Fruit fly (Drosophila melanogaster): ENCODE results near the gene Srlp.
A peak's percentile ranks its signal among the peaks of the same experiment; 100 is the strongest.

Gene Srlp

dm6 chr3R:12459879-12460522 lies 26.1 kb downstream of the Srlp start, which contains the start of the genes CG5961 and Polr3C (continued):
- TF ChIP-seq CG13775 (GFP tag; optimal IDR thresholded peaks at IDR 0.05): no peak
- TF ChIP-seq CG3847 (GFP tag; IDR thresholded peaks at IDR 0.05): no peak
- no peak for TF ChIP-seq tap (tag; optimal IDR thresholded peaks at IDR 0.05)
- TF ChIP-seq CG8765 (GFP tag; IDR thresholded peaks at IDR 0.05): no peak
- TF ChIP-seq HLHmδ (GFP tag; optimal IDR thresholded peaks at IDR 0.05): no peak
- TF ChIP-seq Camta (GFP tag; optimal IDR thresholded peaks at IDR 0.05): no peak
- TF ChIP-seq unc-4 (GFP tag; IDR thresholded peaks at IDR 0.05; ENCODE audit: partially characterized antibody): peak; percentile 43; the same call in 1 of the 2 replicates
- no peak for TF ChIP-seq Ets65A (GFP tag)
- no peak for TF ChIP-seq CG12155 (GFP tag; optimal IDR thresholded peaks at IDR 0.05)
- no peak for TF ChIP-seq bsh (GFP tag; optimal IDR thresholded peaks at IDR 0.05)
- TF ChIP-seq CG10543 (GFP tag; optimal IDR thresholded peaks at IDR 0.05): no peak
- no peak for TF ChIP-seq h (optimal IDR thresholded peaks at IDR 0.05)
- TF ChIP-seq ci (GFP tag; IDR thresholded peaks at IDR 0.05): no peak
- TF ChIP-seq Chrac-16 (GFP tag; optimal IDR thresholded peaks at IDR 0.05): no peak
- TF ChIP-seq Sin3A (optimal IDR thresholded peaks at IDR 0.05): no peak
- TF ChIP-seq CG9876 (GFP tag; optimal IDR thresholded peaks at IDR 0.05): no peak
- no peak for TF ChIP-seq Mad (GFP tag; optimal IDR thresholded peaks at IDR 0.05)
- TF ChIP-seq D (optimal IDR thresholded peaks at IDR 0.05): no peak
- no peak for TF ChIP-seq D (GFP tag; optimal IDR thresholded peaks at IDR 0.05)
- TF ChIP-seq inv (GFP tag; IDR thresholded peaks at IDR 0.05; ENCODE audit: partially characterized antibody): no peak
- peak; percentile 42 for TF ChIP-seq nmo (GFP tag; optimal IDR thresholded peaks at IDR 0.05)
- TF ChIP-seq sima (GFP tag; optimal IDR thresholded peaks at IDR 0.05): no peak
- TF ChIP-seq p53 (GFP tag; optimal IDR thresholded peaks at IDR 0.05): no peak
- TF ChIP-seq Side (GFP tag; optimal IDR thresholded peaks at IDR 0.05): no peak
- TF ChIP-seq sens (GFP tag): peak; percentile 27
- TF ChIP-seq pan (optimal IDR thresholded peaks at IDR 0.05): no peak
- TF ChIP-seq pan (GFP tag; optimal IDR thresholded peaks at IDR 0.05 in 1 of 2, IDR thresholded peaks at IDR 0.05 in 1 of 2): no peak
- TF ChIP-seq CG10209 (GFP tag; optimal IDR thresholded peaks at IDR 0.05): no peak
- TF ChIP-seq CrebB (tag; optimal IDR thresholded peaks at IDR 0.05): no peak
- peak; percentile 67 for TF ChIP-seq kah (GFP tag; optimal IDR thresholded peaks at IDR 0.05)
- no peak for TF ChIP-seq Rx (GFP tag; IDR thresholded peaks at IDR 0.05)
- no peak for TF ChIP-seq Jarid2 (GFP tag; optimal IDR thresholded peaks at IDR 0.05)
- no peak for TF ChIP-seq crc (GFP tag; optimal IDR thresholded peaks at IDR 0.05)
- no peak for TF ChIP-seq lilli (GFP tag; optimal IDR thresholded peaks at IDR 0.05)
- TF ChIP-seq wor (GFP tag; IDR thresholded peaks at IDR 0.05): no peak
- no peak for TF ChIP-seq Kr (GFP tag; optimal IDR thresholded peaks at IDR 0.05)
- no peak for TF ChIP-seq CG9817 (tag; optimal IDR thresholded peaks at IDR 0.05)
- no peak for TF ChIP-seq Bteb2 (GFP tag; optimal IDR thresholded peaks at IDR 0.05)
- TF ChIP-seq peb (GFP tag; IDR thresholded peaks at IDR 0.05): no peak
- TF ChIP-seq YL-1 (GFP tag; optimal IDR thresholded peaks at IDR 0.05): peak; percentile 65
- TF ChIP-seq CoRest (tag; optimal IDR thresholded peaks at IDR 0.05): no peak
- TF ChIP-seq ro (GFP tag; IDR thresholded peaks at IDR 0.05): no peak
- TF ChIP-seq TFAM (GFP tag; optimal IDR thresholded peaks at IDR 0.05): no peak
- TF ChIP-seq CG13287 (GFP tag; IDR thresholded peaks at IDR 0.05; ENCODE audit: partially characterized antibody): peak; percentile 72
- TF ChIP-seq Meics (GFP tag; optimal IDR thresholded peaks at IDR 0.05): no peak
- TF ChIP-seq so (GFP tag; IDR thresholded peaks at IDR 0.05): no peak
- TF ChIP-seq CG6765 (GFP tag; optimal IDR thresholded peaks at IDR 0.05): no peak
- TF ChIP-seq cg (GFP tag; optimal IDR thresholded peaks at IDR 0.05): peak; percentile 29
- no peak for TF ChIP-seq CG4707 (GFP tag; optimal IDR thresholded peaks at IDR 0.05)
- TF ChIP-seq CG7987 (GFP tag; optimal IDR thresholded peaks at IDR 0.05): no peak
- no peak for TF ChIP-seq Trl (optimal IDR thresholded peaks at IDR 0.05)
- no peak for TF ChIP-seq Trl (GFP tag; optimal IDR thresholded peaks at IDR 0.05)
- TF ChIP-seq Scr (GFP tag; IDR thresholded peaks at IDR 0.05; ENCODE audit: partially characterized antibody): peak; percentile 17
